Fruit fly (Drosophila melanogaster) whole organism, embryonic: ENCODE results near the gene CG43292.

Experiments
- ATbp ChIP-seq: fragments of 200-800 bp; sonication (Bioruptor generic); optimal IDR thresholded peaks from 2 replicates; lab custom pipeline; 2017; ENCODE audit warnings: missing biosample characterization, mild to moderate bottlenecking, missing genetic modification characterization, missing genetic modification reagents
- B-H2 ChIP-seq: fragments of 200-800 bp; sonication (Bioruptor generic); optimal IDR thresholded peaks from 2 replicates; lab custom pipeline; 2018; ENCODE audit warnings: missing biosample characterization, mild to moderate bottlenecking, missing genetic modification characterization
- CG10209 ChIP-seq: fragments of 200-800 bp; sonication (Bioruptor generic); optimal IDR thresholded peaks from 3 replicates; lab custom pipeline; 2017; ENCODE audit warnings: missing biosample characterization, mild to moderate bottlenecking, missing genetic modification characterization, missing genetic modification reagents
- CG10267 ChIP-seq: fragments of 200-800 bp; sonication (Bioruptor generic); optimal IDR thresholded peaks from 2 replicates; lab custom pipeline; 2018; ENCODE audit warnings: missing biosample characterization, mild to moderate bottlenecking, missing genetic modification characterization, moderate library complexity
- CG10274 ChIP-seq: fragments of 200-800 bp; sonication (Bioruptor generic); optimal IDR thresholded peaks from 3 replicates; lab custom pipeline; 2017; ENCODE audit warnings: missing biosample characterization, mild to moderate bottlenecking, missing genetic modification characterization
- CG10321 ChIP-seq: fragments of 200-800 bp; sonication (Bioruptor generic); IDR thresholded peaks from 2 replicates; pipeline ENCODE4 v1.3.6; 2022; ENCODE audit warnings: missing biosample characterization, missing genetic modification characterization
- CG11093 ChIP-seq: fragments of 200-800 bp; sonication (Bioruptor generic); IDR thresholded peaks from 3 replicates; pipeline ENCODE4 v1.3.6; 2022; ENCODE audit warnings: missing biosample characterization, missing genetic modification characterization
- CG11398 ChIP-seq: fragments of 200-800 bp; sonication (Bioruptor generic); optimal IDR thresholded peaks from 2 replicates; lab custom pipeline; 2016; ENCODE audit warnings: missing biosample characterization, missing genetic modification characterization
- CG11695 ChIP-seq: fragments of 200-800 bp; sonication (Bioruptor generic); IDR thresholded peaks from 3 replicates; pipeline ENCODE4 v1.3.6; 2022; ENCODE audit warnings: missing biosample characterization, missing genetic modification characterization
- CG12769 ChIP-seq: fragments of 200-800 bp; sonication (Bioruptor generic); optimal IDR thresholded peaks from 2 replicates; lab custom pipeline; 2019; ENCODE audit warnings: missing biosample characterization, mild to moderate bottlenecking, missing genetic modification characterization, moderate library complexity
- CG15479 ChIP-seq: fragments of 200-800 bp; sonication (Bioruptor generic); optimal IDR thresholded peaks from 3 replicates; lab custom pipeline; 2019; ENCODE audit warnings: missing biosample characterization, mild to moderate bottlenecking, missing genetic modification characterization, moderate library complexity
- CG1603 ChIP-seq: fragments of 200-800 bp; sonication (Bioruptor generic); optimal IDR thresholded peaks from 2 replicates; lab custom pipeline; 2019; ENCODE audit warnings: missing biosample characterization, mild to moderate bottlenecking, missing genetic modification characterization, moderate library complexity
- CG16815 ChIP-seq: fragments of 200-800 bp; sonication (Bioruptor generic); optimal IDR thresholded peaks from 3 replicates; lab custom pipeline; 2017; ENCODE audit warnings: missing biosample characterization, mild to moderate bottlenecking, missing genetic modification characterization
- CG17359 ChIP-seq: fragments of 200-800 bp; sonication (Bioruptor generic); optimal IDR thresholded peaks from 3 replicates; lab custom pipeline; 2018; ENCODE audit warnings: missing biosample characterization, mild to moderate bottlenecking, missing genetic modification characterization, moderate library complexity
- CG17361 ChIP-seq: fragments of 200-800 bp; sonication (Bioruptor generic); IDR thresholded peaks from 3 replicates; pipeline ENCODE4 v1.3.6; 2022; ENCODE audit warnings: missing biosample characterization, missing genetic modification characterization
- CG17829 ChIP-seq: fragments of 200-800 bp; optimal IDR thresholded peaks from 2 replicates; lab custom pipeline; 2019; ENCODE audit warnings: missing biosample characterization, mild to moderate bottlenecking, missing genetic modification characterization, moderate library complexity
- CG18011 ChIP-seq: fragments of 200-800 bp; sonication (Bioruptor generic); optimal IDR thresholded peaks from 2 replicates; lab custom pipeline; 2017; ENCODE audit warnings: missing biosample characterization, missing genetic modification characterization, mild to moderate bottlenecking, moderate library complexity, missing genotype
- CG34422 ChIP-seq: fragments of 200-800 bp; sonication (Bioruptor generic); IDR thresholded peaks from 3 replicates; pipeline ENCODE4 v1.3.6; 2022; ENCODE audit warnings: missing biosample characterization, missing genetic modification characterization
- CG5245 ChIP-seq: fragments of 200-800 bp; sonication (Bioruptor generic); optimal IDR thresholded peaks from 3 replicates; lab custom pipeline; 2016; ENCODE audit warnings: missing biosample characterization, missing genetic modification characterization
- CG6175 ChIP-seq: fragments of 200-800 bp; sonication (Bioruptor generic); IDR thresholded peaks from 3 replicates; pipeline ENCODE4 v1.3.6; 2022; ENCODE audit warnings: missing biosample characterization, missing genetic modification characterization
- CG7963 ChIP-seq: fragments of 200-800 bp; sonication (Bioruptor generic); IDR thresholded peaks from 3 replicates; pipeline ENCODE4 v1.3.6; 2022; ENCODE audit warnings: missing biosample characterization, missing genetic modification characterization; ENCODE audit not compliant: partially characterized antibody
- CG9876 ChIP-seq: fragments of 200-800 bp; sonication (Bioruptor generic); optimal IDR thresholded peaks from 2 replicates; lab custom pipeline; 2016; ENCODE audit warnings: missing biosample characterization, missing genetic modification characterization
- CG9932 ChIP-seq: fragments of 200-800 bp; sonication (Bioruptor generic); IDR thresholded peaks from 2 replicates; pipeline ENCODE4 v1.3.6; 2022; ENCODE audit warnings: missing biosample characterization, missing genetic modification characterization
- Camta ChIP-seq: fragments of 200-800 bp; sonication (Bioruptor generic); optimal IDR thresholded peaks from 2 replicates; lab custom pipeline; 2016; ENCODE audit warnings: missing biosample characterization, missing genetic modification characterization
- Dip2 ChIP-seq: fragments of 200-800 bp; sonication (Bioruptor generic); IDR thresholded peaks from 2 replicates; pipeline ENCODE4 v1.3.6; 2022; ENCODE audit warnings: missing biosample characterization, missing genetic modification characterization
- Dip3 ChIP-seq: fragments of 200-800 bp; sonication (Bioruptor generic); optimal IDR thresholded peaks from 3 replicates; lab custom pipeline; 2016; ENCODE audit warnings: missing biosample characterization, missing genetic modification characterization
- Dll ChIP-seq: fragments of 200-800 bp; sonication (Bioruptor generic); IDR thresholded peaks from 4 replicates; pipeline ENCODE4 v1.3.6; 2022; ENCODE audit warnings: missing biosample characterization, missing genetic modification characterization; ENCODE audit not compliant: partially characterized antibody
- Hr39 ChIP-seq: fragments of >200 bp; optimal IDR thresholded peaks from 2 replicates; lab custom pipeline; 2017
- NC2α ChIP-seq: fragments of 200-800 bp; sonication (Bioruptor generic); optimal IDR thresholded peaks from 2 replicates; lab custom pipeline; 2016; ENCODE audit warnings: missing biosample characterization, missing genetic modification characterization
- Optix ChIP-seq: fragments of 200-800 bp; sonication (Bioruptor generic); IDR thresholded peaks from 3 replicates; pipeline ENCODE4 v1.3.6; 2022; ENCODE audit warnings: missing biosample characterization, missing genetic modification characterization
- Spps ChIP-seq: fragments of 200-800 bp; sonication (Bioruptor generic); optimal IDR thresholded peaks from 2 replicates; lab custom pipeline; 2018; ENCODE audit warnings: missing biosample characterization, mild to moderate bottlenecking, missing genetic modification characterization
- Ssrp ChIP-seq: fragments of 200-800 bp; sonication (Bioruptor generic); optimal IDR thresholded peaks from 2 replicates; lab custom pipeline; 2018; ENCODE audit warnings: missing biosample characterization, mild to moderate bottlenecking, missing genetic modification characterization, moderate library complexity
- TFAM ChIP-seq: fragments of 200-800 bp; sonication (Bioruptor generic); optimal IDR thresholded peaks from 2 replicates; lab custom pipeline; 2017; ENCODE audit warnings: missing biosample characterization, missing genetic modification characterization, inconsistent platforms
- amos ChIP-seq: fragments of 200-800 bp; sonication (Bioruptor generic); IDR thresholded peaks from 2 replicates; pipeline ENCODE4 v1.3.6; 2022; ENCODE audit warnings: missing biosample characterization, missing genetic modification characterization; ENCODE audit not compliant: partially characterized antibody
- ase ChIP-seq: fragments of 200-800 bp; sonication (Bioruptor generic); IDR thresholded peaks from 3 replicates; pipeline ENCODE4 v1.3.6; 2022; ENCODE audit warnings: missing biosample characterization, missing genetic modification characterization
- chinmo ChIP-seq: fragments of 200-800 bp; sonication (Bioruptor generic); IDR thresholded peaks from 4 replicates; pipeline ENCODE4 v1.3.6; 2022; ENCODE audit warnings: missing biosample characterization, missing genetic modification characterization; ENCODE audit not compliant: partially characterized antibody
- dmrt11E ChIP-seq: fragments of 200-800 bp; sonication (Bioruptor generic); optimal IDR thresholded peaks from 3 replicates; lab custom pipeline; 2018; ENCODE audit warnings: missing biosample characterization, mild to moderate bottlenecking, missing genetic modification characterization, moderate library complexity
- fd96Cb ChIP-seq: fragments of 200-800 bp; sonication (Bioruptor generic); optimal IDR thresholded peaks from 2 replicates; lab custom pipeline; 2018; ENCODE audit warnings: missing biosample characterization, mild to moderate bottlenecking, missing genetic modification characterization, moderate library complexity
- grn ChIP-seq: fragments of 200-800 bp; sonication (Bioruptor generic); optimal IDR thresholded peaks from 3 replicates; lab custom pipeline; 2017; ENCODE audit warnings: missing biosample characterization, missing genetic modification characterization
- gsb ChIP-seq: fragments of 200-800 bp; sonication (Bioruptor generic); IDR thresholded peaks from 2 replicates; pipeline ENCODE4 v1.3.6; 2022; ENCODE audit warnings: missing biosample characterization, missing genetic modification characterization
- kni ChIP-seq: fragments of 200-800 bp; sonication (Bioruptor generic); optimal IDR thresholded peaks from 3 replicates; lab custom pipeline; 2017; ENCODE audit warnings: mild to moderate bottlenecking, missing biosample characterization, missing genetic modification reagents, missing genetic modification characterization
- mld ChIP-seq: fragments of 200-800 bp; sonication (Bioruptor generic); IDR thresholded peaks from 3 replicates; pipeline ENCODE4 v1.3.6; 2022; ENCODE audit warnings: missing biosample characterization, missing genetic modification characterization; ENCODE audit not compliant: partially characterized antibody
- onecut ChIP-seq: fragments of 200-800 bp; sonication (Bioruptor generic); IDR thresholded peaks from 2 replicates; pipeline ENCODE4 v1.3.6; 2022; ENCODE audit warnings: missing biosample characterization, missing genetic modification characterization
- phol ChIP-seq: fragments of 200-800 bp; sonication (Bioruptor generic); optimal IDR thresholded peaks from 3 replicates; lab custom pipeline; 2018; ENCODE audit warnings: missing biosample characterization, mild to moderate bottlenecking, missing genetic modification characterization, moderate library complexity
- pzg ChIP-seq: fragments of 200-800 bp; sonication (Bioruptor generic); optimal IDR thresholded peaks from 3 replicates; lab custom pipeline; 2018; ENCODE audit warnings: missing biosample characterization, mild to moderate bottlenecking, missing genetic modification characterization, moderate library complexity
- ssp ChIP-seq: fragments of 200-800 bp; sonication (Bioruptor generic); IDR thresholded peaks from 2 replicates; pipeline ENCODE4 v1.3.6; 2022; ENCODE audit warnings: missing biosample characterization, missing genetic modification characterization
- tll ChIP-seq, 2 experiments: fragments of 200-800 bp in 1 of 2; fragments of >200 bp in 1 of 2; sonication (Bioruptor generic) in 1 of 2; optimal IDR thresholded peaks; 2 replicates each; lab custom pipeline; 2017 to 2019; ENCODE audit warnings: missing biosample characterization in 2 of 2, missing genetic modification characterization in 2 of 2, mild to moderate bottlenecking in 1 of 2, moderate library complexity in 1 of 2
- tx ChIP-seq: fragments of 200-800 bp; sonication (Bioruptor generic); optimal IDR thresholded peaks from 2 replicates; lab custom pipeline; 2016; ENCODE audit warnings: missing biosample characterization, missing genetic modification characterization
- unc-4 ChIP-seq: fragments of 200-800 bp; sonication (Bioruptor generic); IDR thresholded peaks from 2 replicates; pipeline ENCODE4 v1.3.6; 2022; ENCODE audit warnings: missing biosample characterization, missing genetic modification characterization; ENCODE audit not compliant: partially characterized antibody
- zf30C ChIP-seq: fragments of 200-800 bp; sonication (Bioruptor generic); optimal IDR thresholded peaks from 3 replicates; lab custom pipeline; 2018; ENCODE audit warnings: missing biosample characterization, mild to moderate bottlenecking, missing genetic modification characterization

CG43292 gene

dm6 chr3L:7433325-7433827, 42.0 kb upstream of the CG43292 start (continued):
- TF ChIP-seq zf30C (GFP tag; lab: Kevin White, UChicago) = peak; percentile 29
- TF ChIP-seq CG9876 (GFP tag; lab: Kevin White, UChicago) = no peak
- peak; percentile 10 for TF ChIP-seq CG17359 (tag; lab: Kevin White, UChicago)
- no peak for TF ChIP-seq CG18011 (GFP tag; lab: Kevin White, UChicago)
- peak; percentile 30 for TF ChIP-seq CG1603 (tag; lab: Kevin White, UChicago)
- TF ChIP-seq CG16815 (GFP tag; lab: Kevin White, UChicago) = no peak
- TF ChIP-seq B-H2 = no peak
- peak; percentile 85; the same call in 2 of the 4 replicates for TF ChIP-seq chinmo (GFP tag; lab: Robert Waterston, UW)
- no peak for TF ChIP-seq Dip3 (GFP tag; lab: Kevin White, UChicago)
- TF ChIP-seq Dll (GFP tag; lab: Robert Waterston, UW) = no peak
- TF ChIP-seq CG11093 (GFP tag; lab: Robert Waterston, UW) = no peak
- no peak for TF ChIP-seq Spps
- TF ChIP-seq CG17829 (tag; lab: Kevin White, UChicago) = no peak
- peak; percentile 28; the same call in 1 of the 3 replicates for TF ChIP-seq CG17361
- no peak for TF ChIP-seq ase
- no peak for TF ChIP-seq onecut (GFP tag; lab: Robert Waterston, UW)
- no peak for TF ChIP-seq ATbp (GFP tag; lab: Kevin White, UChicago)
- no peak for TF ChIP-seq CG5245 (GFP tag; lab: Kevin White, UChicago)
- TF ChIP-seq CG12769 (tag; lab: Kevin White, UChicago) = peak; percentile 71
- TF ChIP-seq CG15479 (GFP tag; lab: Kevin White, UChicago) = no peak
- TF ChIP-seq CG10267 = peak; percentile 2
- no peak for TF ChIP-seq CG6175 (GFP tag; lab: Robert Waterston, UW)
- TF ChIP-seq TFAM = no peak
- no peak for TF ChIP-seq grn (GFP tag; lab: Kevin White, UChicago)
- TF ChIP-seq NC2α = no peak
- TF ChIP-seq kni (GFP tag; lab: Kevin White, UChicago) = no peak
- TF ChIP-seq CG11695 (GFP tag; lab: Robert Waterston, UW) = peak; percentile 28; the same call in 1 of the 3 replicates
- no peak for TF ChIP-seq Dip2 (GFP tag; lab: Robert Waterston, UW)
- peak; percentile 2 for TF ChIP-seq fd96Cb (tag; lab: Kevin White, UChicago)
- no peak for TF ChIP-seq unc-4
- no peak for TF ChIP-seq Optix (GFP tag; lab: Robert Waterston, UW)
- peak; percentile 6; the same call in 1 of the 2 replicates for TF ChIP-seq CG10321
- peak; percentile 52 for TF ChIP-seq phol (tag; lab: Kevin White, UChicago)
- 0 out of 2 replicates have a peak, but pooled peaks have one; percentile 12 for TF ChIP-seq CG9932 (GFP tag; lab: Robert Waterston, UW)
- TF ChIP-seq CG10274 (GFP tag; lab: Kevin White, UChicago) = no peak
- no peak for TF ChIP-seq Camta (GFP tag; lab: Kevin White, UChicago)
- TF ChIP-seq CG7963 (GFP tag; lab: Robert Waterston, UW) = no peak
- TF ChIP-seq Ssrp (tag; lab: Kevin White, UChicago) = no peak
- TF ChIP-seq tx (GFP tag; lab: Kevin White, UChicago) = no peak
- peak; percentile 38 for TF ChIP-seq dmrt11E (tag; lab: Kevin White, UChicago)
- no peak for TF ChIP-seq gsb
- no peak for TF ChIP-seq ssp (GFP tag; lab: Robert Waterston, UW)
- TF ChIP-seq mld (GFP tag; lab: Robert Waterston, UW) = no peak
- 0 out of 3 replicates have a peak, but pooled peaks have one; percentile 11 for TF ChIP-seq CG34422
- TF ChIP-seq tll (GFP tag; optimal IDR thresholded peaks at IDR 0.05; lab: Kevin White, UChicago) = no peak
- no peak for TF ChIP-seq CG10209 (GFP tag; lab: Kevin White, UChicago)
- TF ChIP-seq Hr39 (lab: Kevin White, UChicago) = no peak
- TF ChIP-seq CG11398 (GFP tag; lab: Kevin White, UChicago) = no peak
- TF ChIP-seq amos (GFP tag; lab: Robert Waterston, UW) = peak; percentile 5; the same call in 1 of the 2 replicates
- no peak for TF ChIP-seq pzg (GFP tag; lab: Kevin White, UChicago)
